Worm (Caenorhabditis elegans): ENCODE data around the gene Y54G2A.48.
A peak's percentile ranks its signal among the peaks of the same experiment; 100 is the strongest.

Gene Y54G2A.48

DNA sequence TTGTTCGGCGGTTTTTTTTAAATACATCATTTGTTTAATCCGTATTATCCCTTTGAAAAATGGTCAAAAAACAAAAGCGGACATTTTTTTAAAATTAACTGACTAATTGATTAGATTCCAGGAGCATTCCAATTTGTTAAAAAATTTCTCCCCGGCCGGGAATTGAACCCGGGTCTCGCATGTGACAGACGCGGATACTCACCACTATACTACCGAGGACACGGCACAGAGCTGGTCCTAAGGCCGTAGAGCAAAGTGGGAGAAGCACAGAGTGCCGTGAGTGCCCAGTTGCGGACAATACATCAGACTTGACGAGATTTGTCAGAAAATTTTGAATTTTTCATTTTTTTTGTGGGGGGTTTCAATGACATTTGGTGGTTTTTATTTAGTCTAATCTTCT, 31.5 kb downstream of the Y54G2A.48 start (continued):
- TF ChIP-seq K12H6.12 (tag; optimal IDR thresholded peaks at IDR 0.05) (no peak), fkh-3 (tag; optimal IDR thresholded peaks at IDR 0.05) (no peak), Y95B8A.8 (GFP tag; IDR thresholded peaks at IDR 0.05) (no peak), F57A8.1 (GFP tag; optimal IDR thresholded peaks at IDR 0.05) (no peak), ztf-3 (GFP tag; optimal IDR thresholded peaks at IDR 0.05) (no peak), ztf-22 (GFP tag; optimal IDR thresholded peaks at IDR 0.05) (no peak), nhr-120 (GFP tag; IDR thresholded peaks at IDR 0.05) (no peak), ztf-25 (GFP tag; IDR thresholded peaks at IDR 0.05) (peak; percentile 76; the same call in 1 of the 2 replicates), tbp1 (GFP tag; optimal IDR thresholded peaks at IDR 0.05) (peak; percentile 94), aptf-3 (GFP tag; IDR thresholded peaks at IDR 0.05) (no peak), cebp-2 (GFP tag; IDR thresholded peaks at IDR 0.05) (0 out of 2 replicates have a peak, but pooled peaks have one; percentile 49), T07F8.4 (tag; optimal IDR thresholded peaks at IDR 0.05) (peak; percentile 1), him-1 (tag; optimal IDR thresholded peaks at IDR 0.05) (peak; percentile 46), gei-17 (GFP tag; optimal IDR thresholded peaks at IDR 0.05) (no peak), T26A5.8 (tag; optimal IDR thresholded peaks at IDR 0.05) (no peak), hrde-1 (tag; optimal IDR thresholded peaks at IDR 0.05; ENCODE audit: borderline replicate concordance) (peak; percentile 27), tbx-9 (tag; optimal IDR thresholded peaks at IDR 0.05; ENCODE audit: borderline replicate concordance) (no peak), lsl-1 (GFP tag; optimal IDR thresholded peaks at IDR 0.05) (peak; percentile 32), attf-3 (GFP tag; conservative IDR thresholded peaks at IDR 0.05) (no peak; the same call in 1 of the 2 replicates), zim-3 (tag; optimal IDR thresholded peaks at IDR 0.05) (no peak), egl-44 (GFP tag; IDR thresholded peaks at IDR 0.05) (no peak), xnd-1 (tag; optimal IDR thresholded peaks at IDR 0.05) (no peak), repo-1 (tag; optimal IDR thresholded peaks at IDR 0.05) (no peak), sptf-2 (GFP tag; optimal IDR thresholded peaks at IDR 0.05) (no peak), ztf-26 (tag; optimal IDR thresholded peaks at IDR 0.05) (no peak), Y53F4B.3 (GFP tag; IDR thresholded peaks at IDR 0.05) (no peak), mes-4 (tag; optimal IDR thresholded peaks at IDR 0.05) (no peak), egl-18 (GFP tag; IDR thresholded peaks at IDR 0.05) (no peak), F57C9.4 (tag; optimal IDR thresholded peaks at IDR 0.05) (no peak), hmg-20 (GFP tag; IDR thresholded peaks at IDR 0.05) (no peak), F33H1.4 (GFP tag; IDR thresholded peaks at IDR 0.05) (peak; percentile 38; the same call in 1 of the 2 replicates), ekl-4 (GFP tag; IDR thresholded peaks at IDR 0.05) (no peak), pha-4 (tag; optimal IDR thresholded peaks at IDR 0.05) (no peak), F39B2.1 (GFP tag; IDR thresholded peaks at IDR 0.05) (no peak), F37B4.10 (GFP tag; IDR thresholded peaks at IDR 0.05) (no peak), C17E4.6 (GFP tag; IDR thresholded peaks at IDR 0.05) (no peak), lin-35 (GFP tag; optimal IDR thresholded peaks at IDR 0.05) (peak in 1 of 3 experiments; percentile 27), ZK185.1 (tag; optimal IDR thresholded peaks at IDR 0.05; ENCODE audit: poor library complexity, severe bottlenecking) (peak; percentile 12), dpl-1 (GFP tag; optimal IDR thresholded peaks at IDR 0.05) (no peak), F23B12.7 (tag; optimal IDR thresholded peaks at IDR 0.05; ENCODE audit: insufficient read depth) (peak; percentile 79), let-607 (tag; optimal IDR thresholded peaks at IDR 0.05) (peak in 1 of 2 experiments; percentile 29), Y67H2A.10 (GFP tag; conservative IDR thresholded peaks at IDR 0.05) (no peak), dox-1 (GFP tag; IDR thresholded peaks at IDR 0.05) (peak; percentile 71), cebp-1 (GFP tag; IDR thresholded peaks at IDR 0.05) (no peak), cebp-1 (tag; optimal IDR thresholded peaks at IDR 0.05) (peak; percentile 43), rpc-1 (optimal IDR thresholded peaks at IDR 0.05) (peak; percentile 68), rpc-1 (tag; optimal IDR thresholded peaks at IDR 0.05) (peak; percentile 90), ceh-79 (tag; optimal IDR thresholded peaks at IDR 0.05) (no peak), Y79H2A.3 (GFP tag; conservative IDR thresholded peaks at IDR 0.05) (no peak)
